Worm (Caenorhabditis elegans) whole organism, mixed stage, embryonic: ENCODE results near the gene cdc-48.1.

Experiments
- ceh-39 ChIP-seq: fragments of 150-350 bp; optimal IDR thresholded peaks from 2 replicates; lab custom pipeline; 2014; ENCODE audit warnings: missing biosample characterization, missing genetic modification characterization
- ceh-43 ChIP-seq: fragments of 200-800 bp; sonication (Bioruptor generic); optimal IDR thresholded peaks from 2 replicates; lab custom pipeline; 2018; ENCODE audit warnings: mild to moderate bottlenecking, missing genetic modification characterization, moderate library complexity, missing compliant biosample characterization
- nhr-12 ChIP-seq: fragments of 150-350 bp; optimal IDR thresholded peaks from 2 replicates; lab custom pipeline; 2014; ENCODE audit warnings: missing biosample characterization, missing genetic modification characterization
- nhr-2 ChIP-seq: fragments of 150-350 bp; optimal IDR thresholded peaks from 2 replicates; lab custom pipeline; 2014; ENCODE audit warnings: missing biosample characterization, missing genetic modification characterization
- nhr-76 ChIP-seq: sonication (generic microtip); optimal IDR thresholded peaks from 2 replicates; lab custom pipeline; 2017; ENCODE audit warnings: missing biosample characterization, missing genetic modification characterization
- pha-4 ChIP-seq: fragments of 150-350 bp; optimal IDR thresholded peaks from 2 replicates; lab custom pipeline; 2018; ENCODE audit warnings: missing biosample characterization, missing genetic modification reagents, missing genetic modification characterization

- no peak for TF ChIP-seq ceh-43 (GFP tag; lab: Kevin White, UChicago)
- TF ChIP-seq ceh-39 (tag; lab: Kevin White, UChicago) = no peak
- TF ChIP-seq nhr-2 (tag; lab: Kevin White, UChicago) = no peak
- TF ChIP-seq nhr-12 (tag; lab: Kevin White, UChicago) = no peak
- TF ChIP-seq nhr-76 (tag; lab: Kevin White, UChicago) = no peak
- TF ChIP-seq pha-4 (tag; lab: Kevin White, UChicago) = no peak
Measured at ce11 chrII:10555484-10556075, 7.6 kb downstream of the cdc-48.1 start.
